Worm (Caenorhabditis elegans): ENCODE results near the gene str-250.
A peak's percentile ranks its signal among the peaks of the same experiment; 100 is the strongest.

- TF ChIP-seq tbx-2 (tag; optimal IDR thresholded peaks at IDR 0.05) (no peak), unc-86 (tag; optimal IDR thresholded peaks at IDR 0.05) (no peak), mdl-1 (tag; optimal IDR thresholded peaks at IDR 0.05) (peak in 1 of 2 experiments; percentile 13), ces-1 (GFP tag; optimal IDR thresholded peaks at IDR 0.05) (no peak), ceh-82 (tag; optimal IDR thresholded peaks at IDR 0.05) (no peak), isw-1 (GFP tag; IDR thresholded peaks at IDR 0.05) (no peak), pax-3 (tag; optimal IDR thresholded peaks at IDR 0.05) (no peak)
These were observed 40.2 kb upstream of the str-250 start for ce11 chrV:13878226-13878625.

Data from whole organism, L1 larva.